Fruit fly (Drosophila melanogaster) whole organism, embryonic: ENCODE data around the gene Ubc4.

Experiments
- Adf1 ChIP-seq: fragments of 200-800 bp; sonication (Bioruptor generic); IDR thresholded peaks from 2 replicates; pipeline ENCODE4 v1.3.6; 2022; ENCODE audit warnings: missing biosample characterization, missing genetic modification characterization
- Awh ChIP-seq: fragments of 200-800 bp; sonication (Bioruptor generic); IDR thresholded peaks from 2 replicates; pipeline ENCODE4, ENCODE4 v1.3.6; 2022; ENCODE audit warnings: missing biosample characterization, missing genetic modification characterization
- Bdp1 ChIP-seq: fragments of 200-800 bp; sonication (Bioruptor generic); optimal IDR thresholded peaks from 3 replicates; lab custom pipeline; 2016; ENCODE audit warnings: missing biosample characterization, missing genetic modification characterization
- Bgb ChIP-seq: fragments of 200-800 bp; sonication (Bioruptor generic); IDR thresholded peaks from 2 replicates; pipeline ENCODE4 v1.3.6; 2022; ENCODE audit warnings: missing biosample characterization, missing genetic modification characterization; ENCODE audit not compliant: partially characterized antibody
- Blimp-1 ChIP-seq: fragments of 200-800 bp; sonication (Bioruptor generic); optimal IDR thresholded peaks from 3 replicates; lab custom pipeline; 2018; ENCODE audit warnings: missing biosample characterization, missing genetic modification characterization, mild to moderate bottlenecking, moderate library complexity, missing genetic modification reagents
- CG10366 ChIP-seq: fragments of 200-800 bp; sonication (Bioruptor generic); IDR thresholded peaks from 2 replicates; pipeline ENCODE4 v1.3.6; 2022; ENCODE audit warnings: missing biosample characterization, missing genetic modification characterization
- CG11560 ChIP-seq: fragments of 200-800 bp; sonication (Bioruptor generic); IDR thresholded peaks from 3 replicates; pipeline ENCODE4 v1.3.6; 2022; ENCODE audit warnings: missing biosample characterization, missing genetic modification characterization
- CG12071 ChIP-seq: fragments of 200-800 bp; sonication (Bioruptor generic); optimal IDR thresholded peaks from 3 replicates; lab custom pipeline; 2018; ENCODE audit warnings: missing biosample characterization, mild to moderate bottlenecking, missing genetic modification characterization
- CG12219 ChIP-seq: fragments of 200-800 bp; sonication (Bioruptor generic); optimal IDR thresholded peaks from 3 replicates; lab custom pipeline; 2018; ENCODE audit warnings: missing biosample characterization, mild to moderate bottlenecking, missing genetic modification characterization
- CG13287 ChIP-seq: fragments of 200-800 bp; sonication (Bioruptor generic); IDR thresholded peaks from 2 replicates; pipeline ENCODE4 v1.3.6; 2022; ENCODE audit warnings: missing biosample characterization, missing genetic modification characterization; ENCODE audit not compliant: partially characterized antibody
- CG1602 ChIP-seq: fragments of 200-800 bp; sonication (Bioruptor generic); optimal IDR thresholded peaks from 3 replicates; lab custom pipeline; 2016; ENCODE audit warnings: missing biosample characterization, missing genetic modification characterization
- CG17568 ChIP-seq: fragments of 200-800 bp; sonication (Bioruptor generic); optimal IDR thresholded peaks from 2 replicates; lab custom pipeline; 2018; ENCODE audit warnings: missing biosample characterization, mild to moderate bottlenecking, missing genetic modification characterization, moderate library complexity
- CG17612 ChIP-seq: fragments of 200-800 bp; sonication (Bioruptor generic); IDR thresholded peaks from 2 replicates; pipeline ENCODE4 v1.3.6; 2022; ENCODE audit warnings: missing biosample characterization, missing genetic modification characterization
- CG17912 ChIP-seq: fragments of 200-800 bp; sonication (Bioruptor generic); optimal IDR thresholded peaks from 2 replicates; lab custom pipeline; 2018; ENCODE audit warnings: missing biosample characterization, mild to moderate bottlenecking, missing genetic modification characterization
- CG2202 ChIP-seq: fragments of 200-800 bp; sonication (Bioruptor generic); optimal IDR thresholded peaks from 2 replicates; lab custom pipeline; 2018; ENCODE audit warnings: missing biosample characterization, mild to moderate bottlenecking, missing genetic modification characterization
- CG2712 ChIP-seq: fragments of 200-800 bp; optimal IDR thresholded peaks from 3 replicates; lab custom pipeline; 2019; ENCODE audit warnings: missing biosample characterization, mild to moderate bottlenecking, missing genetic modification characterization, moderate library complexity
- CG30431 ChIP-seq: fragments of 200-800 bp; sonication (Bioruptor generic); optimal IDR thresholded peaks from 2 replicates; lab custom pipeline; 2017; ENCODE audit warnings: missing biosample characterization, missing genetic modification characterization
- CG34224 ChIP-seq: fragments of 200-800 bp; sonication (Bioruptor generic); IDR thresholded peaks from 3 replicates; pipeline ENCODE4 v1.3.6; 2022; ENCODE audit warnings: missing biosample characterization, missing genetic modification characterization; ENCODE audit not compliant: partially characterized antibody
- CG4360 ChIP-seq: fragments of 200-800 bp; sonication (Bioruptor generic); IDR thresholded peaks from 2 replicates; pipeline ENCODE4 v1.3.6; 2022; ENCODE audit warnings: missing biosample characterization, missing genetic modification characterization
- CG43689 ChIP-seq: fragments of 200-800 bp; sonication (Bioruptor generic); IDR thresholded peaks from 2 replicates; pipeline ENCODE4 v1.3.6; 2022; ENCODE audit warnings: missing biosample characterization, missing genetic modification characterization
- CG4820 ChIP-seq: fragments of 200-800 bp; sonication (Bioruptor generic); optimal IDR thresholded peaks from 3 replicates; lab custom pipeline; 2016; ENCODE audit warnings: missing biosample characterization, missing genetic modification characterization
- CG6175 ChIP-seq: fragments of 200-800 bp; sonication (Bioruptor generic); IDR thresholded peaks from 3 replicates; pipeline ENCODE4 v1.3.6; 2022; ENCODE audit warnings: missing biosample characterization, missing genetic modification characterization
- CG7357 ChIP-seq: fragments of 200-800 bp; sonication (Bioruptor generic); IDR thresholded peaks from 3 replicates; pipeline ENCODE4 v1.3.6; 2022; ENCODE audit warnings: missing biosample characterization, missing genetic modification characterization
- CG7786 ChIP-seq: fragments of 200-800 bp; sonication (Bioruptor generic); optimal IDR thresholded peaks from 2 replicates; lab custom pipeline; 2016; ENCODE audit warnings: missing biosample characterization, missing genetic modification characterization
- CG9817 ChIP-seq: fragments of 200-800 bp; sonication (Bioruptor generic); optimal IDR thresholded peaks from 2 replicates; lab custom pipeline; 2018; ENCODE audit warnings: missing biosample characterization, mild to moderate bottlenecking, missing genetic modification characterization, moderate library complexity
- CoRest ChIP-seq: fragments of 200-800 bp; sonication (Bioruptor generic); optimal IDR thresholded peaks from 3 replicates; lab custom pipeline; 2018; ENCODE audit warnings: missing biosample characterization, mild to moderate bottlenecking, missing genetic modification characterization, moderate library complexity
- CrebB ChIP-seq: fragments of 200-800 bp; sonication (Bioruptor generic); optimal IDR thresholded peaks from 3 replicates; lab custom pipeline; 2018; ENCODE audit warnings: missing biosample characterization, mild to moderate bottlenecking, missing genetic modification characterization
- Dip3 ChIP-seq: fragments of 200-800 bp; sonication (Bioruptor generic); optimal IDR thresholded peaks from 3 replicates; lab custom pipeline; 2016; ENCODE audit warnings: missing biosample characterization, missing genetic modification characterization
- Fer2 ChIP-seq: fragments of 200-800 bp; sonication (Bioruptor generic); optimal IDR thresholded peaks from 2 replicates; lab custom pipeline; 2018; ENCODE audit warnings: missing biosample characterization, mild to moderate bottlenecking, missing genetic modification characterization, moderate library complexity
- HLH4C ChIP-seq: fragments of 200-800 bp; sonication (Bioruptor generic); IDR thresholded peaks from 3 replicates; pipeline ENCODE4 v1.3.6; 2022; ENCODE audit warnings: missing biosample characterization, missing genetic modification characterization; ENCODE audit not compliant: partially characterized antibody
- Hr78 ChIP-seq, 2 experiments: fragments of 200-800 bp in 1 of 2; fragments of >200 bp in 1 of 2; sonication (Bioruptor generic) in 1 of 2; optimal IDR thresholded peaks; 2 replicates each; lab custom pipeline; 2017 to 2019; ENCODE audit warnings: missing biosample characterization in 2 of 2, missing genetic modification characterization in 2 of 2, mild to moderate bottlenecking in 1 of 2, moderate library complexity in 1 of 2
- NC2α ChIP-seq: fragments of 200-800 bp; sonication (Bioruptor generic); optimal IDR thresholded peaks from 2 replicates; lab custom pipeline; 2016; ENCODE audit warnings: missing biosample characterization, missing genetic modification characterization
- Sry-δ ChIP-seq: fragments of 200-800 bp; sonication (Bioruptor generic); optimal IDR thresholded peaks from 2 replicates; lab custom pipeline; 2016; ENCODE audit warnings: missing biosample characterization, missing genetic modification characterization
- Tbp ChIP-seq: fragments of >200 bp; optimal IDR thresholded peaks from 2 replicates; lab custom pipeline; 2018; ENCODE audit warnings: missing biosample characterization, missing genetic modification characterization
- aop ChIP-seq: fragments of 200-800 bp; sonication (Bioruptor generic); IDR thresholded peaks from 2 replicates; pipeline ENCODE4 v1.3.6; 2022; ENCODE audit warnings: missing biosample characterization, missing genetic modification characterization
- bigmax ChIP-seq: fragments of 200-800 bp; sonication (Bioruptor generic); optimal IDR thresholded peaks from 2 replicates; lab custom pipeline; 2018; ENCODE audit warnings: missing biosample characterization, mild to moderate bottlenecking, missing genetic modification characterization
- bowl ChIP-seq: fragments of 200-800 bp; sonication (Bioruptor generic); IDR thresholded peaks from 2 replicates; pipeline ENCODE4 v1.3.6; 2022; ENCODE audit warnings: missing biosample characterization, missing genetic modification characterization
- cas ChIP-seq: fragments of 200-800 bp; sonication (Bioruptor generic); IDR thresholded peaks from 2 replicates; pipeline ENCODE4 v1.3.6; 2022; ENCODE audit warnings: missing biosample characterization, missing genetic modification characterization
- dati ChIP-seq: fragments of 200-800 bp; sonication (Bioruptor generic); IDR thresholded peaks from 2 replicates; pipeline ENCODE4 v1.3.6; 2022; ENCODE audit warnings: missing biosample characterization, missing genetic modification characterization
- dimm ChIP-seq: fragments of 200-800 bp; sonication (Bioruptor generic); IDR thresholded peaks from 2 replicates; pipeline ENCODE4 v1.3.6; 2022; ENCODE audit warnings: missing biosample characterization, missing genetic modification characterization
- dmrt99B ChIP-seq: fragments of 200-800 bp; sonication (Bioruptor generic); optimal IDR thresholded peaks from 2 replicates; lab custom pipeline; 2018; ENCODE audit warnings: missing biosample characterization, mild to moderate bottlenecking, missing genetic modification characterization, moderate library complexity
- ewg ChIP-seq: fragments of 200-800 bp; sonication (Bioruptor generic); optimal IDR thresholded peaks from 3 replicates; lab custom pipeline; 2017; ENCODE audit warnings: mild to moderate bottlenecking, missing biosample characterization, missing genetic modification reagents, missing genetic modification characterization
- exex ChIP-seq: fragments of 200-800 bp; sonication (Bioruptor generic); optimal IDR thresholded peaks from 4 replicates; lab custom pipeline; 2018; ENCODE audit warnings: missing biosample characterization, mild to moderate bottlenecking, missing genetic modification characterization, moderate library complexity
- fd102C ChIP-seq: fragments of 200-800 bp; sonication (Bioruptor generic); optimal IDR thresholded peaks from 2 replicates; lab custom pipeline; 2018; ENCODE audit warnings: missing biosample characterization, mild to moderate bottlenecking, missing genetic modification characterization, moderate library complexity
- nom ChIP-seq: fragments of 200-800 bp; sonication (Bioruptor generic); optimal IDR thresholded peaks from 2 replicates; lab custom pipeline; 2017; ENCODE audit warnings: missing biosample characterization, missing genetic modification characterization, mild to moderate bottlenecking, moderate library complexity, missing genetic modification reagents
- pan ChIP-seq, 4 experiments: fragments of >200 bp in 3 of 4; fragments of 200-800 bp in 1 of 4; sonication (Bioruptor generic) in 1 of 4; optimal IDR thresholded peaks in 3 of 4; IDR thresholded peaks in 1 of 4; 2 replicates each; pipeline versions ENCODE4 v1.3.6 to Lab custom; 2017 to 2022; ENCODE audit warnings: missing biosample characterization in 2 of 4, missing genetic modification characterization in 2 of 4, mixed read lengths in 1 of 4
- schlank ChIP-seq: fragments of 200-800 bp; sonication (Bioruptor generic); optimal IDR thresholded peaks from 2 replicates; lab custom pipeline; 2018; ENCODE audit warnings: missing biosample characterization, mild to moderate bottlenecking, missing genetic modification characterization
- sna ChIP-seq: fragments of 200-800 bp; sonication (Bioruptor generic); IDR thresholded peaks from 2 replicates; pipeline ENCODE4 v1.3.6; 2022; ENCODE audit warnings: missing biosample characterization, missing genetic modification characterization; ENCODE audit not compliant: partially characterized antibody
- zfh2 ChIP-seq: fragments of 200-800 bp; sonication (Bioruptor generic); optimal IDR thresholded peaks from 2 replicates; lab custom pipeline; 2016; ENCODE audit warnings: missing biosample characterization, missing genetic modification characterization

Ubc4 gene

DNA sequence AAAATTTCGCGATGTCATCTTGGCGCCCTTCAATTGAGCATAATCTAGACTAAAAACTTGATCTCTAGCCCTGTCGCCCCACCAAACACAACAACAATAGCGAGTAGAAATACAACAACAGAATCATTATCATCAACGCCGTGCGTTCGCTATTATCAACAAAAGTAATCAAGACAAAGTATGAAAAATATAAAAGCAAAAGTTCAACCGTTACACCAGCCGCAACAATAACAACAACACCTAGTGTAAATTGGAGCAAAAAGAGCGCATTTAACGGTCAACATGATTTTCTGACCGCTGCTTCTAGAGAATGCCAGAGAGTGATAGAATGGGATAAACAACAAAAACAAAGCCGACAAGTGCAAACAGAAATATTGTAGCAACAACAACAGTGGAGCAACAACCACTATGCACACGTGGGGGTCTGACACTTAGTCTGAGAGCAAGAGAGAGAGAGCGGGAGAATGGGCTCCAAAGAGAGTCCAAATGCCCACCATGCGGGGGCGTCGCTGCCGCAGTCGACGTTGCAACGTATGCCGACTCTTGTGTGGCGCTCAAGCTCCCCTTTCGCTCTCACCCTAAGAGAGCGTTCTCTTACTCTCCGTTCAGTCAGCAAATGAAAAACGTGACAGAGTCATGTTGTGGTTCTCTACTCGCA is 5.8 kb upstream of the Ubc4 start (continued):
- TF ChIP-seq CG7357 (GFP tag; lab: Robert Waterston, UW) = no peak
- no peak for TF ChIP-seq CG4820 (GFP tag; lab: Kevin White, UChicago)
- TF ChIP-seq zfh2 (GFP tag; lab: Kevin White, UChicago) = no peak
- no peak for TF ChIP-seq CG43689 (GFP tag; lab: Robert Waterston, UW)
- TF ChIP-seq nom (GFP tag; lab: Kevin White, UChicago) = peak; percentile 20
- TF ChIP-seq Fer2 (tag; lab: Kevin White, UChicago) = no peak
- TF ChIP-seq ewg = no peak
- TF ChIP-seq exex (tag; lab: Kevin White, UChicago) = peak; percentile 58
- TF ChIP-seq NC2α (GFP tag; lab: Kevin White, UChicago) = no peak
- no peak for TF ChIP-seq CG30431
- TF ChIP-seq Bgb = peak; percentile 25; the same call in 1 of the 2 replicates
- peak; percentile 10 for TF ChIP-seq bigmax (GFP tag; lab: Kevin White, UChicago)
- no peak for TF ChIP-seq Sry-δ (GFP tag; lab: Kevin White, UChicago)
- no peak for TF ChIP-seq aop (GFP tag; lab: Robert Waterston, UW)
- no peak for TF ChIP-seq CG1602 (GFP tag; lab: Kevin White, UChicago)
- TF ChIP-seq Awh = peak; percentile 63
- no peak for TF ChIP-seq CG17612
- peak; percentile 98 for TF ChIP-seq CG4360 (GFP tag; lab: Robert Waterston, UW)
- TF ChIP-seq CG12219 = peak; percentile 14
- no peak for TF ChIP-seq CG6175 (GFP tag; lab: Robert Waterston, UW)
- no peak for TF ChIP-seq dati (GFP tag; lab: Robert Waterston, UW)
- TF ChIP-seq CG17912 (GFP tag; lab: Kevin White, UChicago) = peak; percentile 11
- TF ChIP-seq dimm (GFP tag; lab: Robert Waterston, UW) = no peak
- no peak for TF ChIP-seq pan (optimal IDR thresholded peaks at IDR 0.05; lab: Kevin White, UChicago)
- TF ChIP-seq pan (GFP tag; optimal IDR thresholded peaks at IDR 0.05 in 1 of 2, IDR thresholded peaks at IDR 0.05 in 1 of 2) = no peak
- TF ChIP-seq CG12071 (GFP tag; lab: Kevin White, UChicago) = no peak
- peak; percentile 14 for TF ChIP-seq CrebB
- peak; percentile 77 for TF ChIP-seq sna (GFP tag; lab: Robert Waterston, UW)
- peak in 1 of 2 experiments; percentile 82 for TF ChIP-seq Hr78 (GFP tag; optimal IDR thresholded peaks at IDR 0.05; lab: Kevin White, UChicago)
- TF ChIP-seq schlank = no peak
- no peak for TF ChIP-seq CG7786
- TF ChIP-seq Adf1 = peak; percentile 95
- no peak for TF ChIP-seq Tbp (GFP tag; lab: Kevin White, UChicago)
- TF ChIP-seq HLH4C = no peak
- no peak for TF ChIP-seq Dip3 (GFP tag; lab: Kevin White, UChicago)
- TF ChIP-seq CG9817 = no peak
- TF ChIP-seq dmrt99B (tag; lab: Kevin White, UChicago) = no peak
- TF ChIP-seq CG13287 = peak; percentile 43; the same call in 1 of the 2 replicates
- peak; percentile 70 for TF ChIP-seq Blimp-1 (GFP tag; lab: Kevin White, UChicago)
- no peak for TF ChIP-seq CG2202 (tag; lab: Kevin White, UChicago)
- TF ChIP-seq fd102C (GFP tag; lab: Kevin White, UChicago) = no peak
- no peak for TF ChIP-seq CG2712 (tag; lab: Kevin White, UChicago)
- no peak for TF ChIP-seq CG10366 (GFP tag; lab: Robert Waterston, UW)
- no peak for TF ChIP-seq bowl (GFP tag; lab: Robert Waterston, UW)
- TF ChIP-seq cas (GFP tag; lab: Robert Waterston, UW) = no peak
- TF ChIP-seq CG34224 (GFP tag; lab: Robert Waterston, UW) = peak; percentile 73
- TF ChIP-seq Bdp1 = no peak
- no peak for TF ChIP-seq CG11560 (tag; lab: Robert Waterston, UW)
- peak; percentile 45 for TF ChIP-seq CG17568
- no peak for TF ChIP-seq CoRest (tag; lab: Kevin White, UChicago)
